Worm (Caenorhabditis elegans): ENCODE measurements around the gene Y43F8C.6.

Gene Y43F8C.6

ce11 chrV:19599087-19599486 is 41.6 kb downstream of the Y43F8C.6 start:
- TF ChIP-seq rpc-1 (optimal IDR thresholded peaks at IDR 0.05) (no peak), rpc-1 (tag; optimal IDR thresholded peaks at IDR 0.05) (peak; percentile 24), ztf-28 (GFP tag; IDR thresholded peaks at IDR 0.05) (no peak)

ce11 chrV:19590826-19591225 is 49.9 kb downstream of the Y43F8C.6 start:
- TF ChIP-seq egrh-3 (GFP tag; IDR thresholded peaks at IDR 0.05) (peak; percentile 86), mcd-1 (GFP tag; IDR thresholded peaks at IDR 0.05) (0 out of 2 replicates have a peak, but pooled peaks have one; percentile 25), lin-26 (GFP tag; IDR thresholded peaks at IDR 0.05) (0 out of 2 replicates have a peak, but pooled peaks have one; percentile 13), C17E4.6 (GFP tag; IDR thresholded peaks at IDR 0.05) (no peak), ekl-4 (GFP tag; IDR thresholded peaks at IDR 0.05) (0 out of 2 replicates have a peak, but pooled peaks have one; percentile 19), dox-1 (GFP tag; IDR thresholded peaks at IDR 0.05) (0 out of 2 replicates have a peak, but pooled peaks have one; percentile 25), zfh-2 (GFP tag; conservative IDR thresholded peaks at IDR 0.05) (peak; percentile 95), F52B5.7 (tag; optimal IDR thresholded peaks at IDR 0.05) (no peak), ztf-25 (GFP tag; IDR thresholded peaks at IDR 0.05) (no peak)

Data from whole organism, young adult.